Worm (Caenorhabditis elegans) whole organism, young adult: Measurements from ENCODE around the gene zyg-11.

Source experiments
- B0019.2 ChIP-seq: fragments of 200-800 bp; sonication (Bioruptor generic); conservative IDR thresholded peaks from 2 replicates; pipeline ENCODE4 v1.3.6; 2022; ENCODE audit warnings: missing genetic modification reagents, missing genetic modification characterization, missing compliant biosample characterization
- B0035.1 ChIP-seq: sonication (generic microtip); optimal IDR thresholded peaks from 2 replicates; lab custom pipeline; 2016; ENCODE audit warnings: missing genetic modification characterization, mild to moderate bottlenecking, missing compliant biosample characterization, missing genotype, missing genetic modification reagents
- B0261.1 ChIP-seq: sonication (generic microtip); optimal IDR thresholded peaks from 2 replicates; lab custom pipeline; 2016; ENCODE audit warnings: mild to moderate bottlenecking, missing genetic modification characterization, moderate library complexity, missing compliant biosample characterization
- B0336.3 ChIP-seq: fragments of 200-800 bp; sonication (Bioruptor generic); IDR thresholded peaks from 2 replicates; pipeline ENCODE4 v1.3.6; 2022; ENCODE audit warnings: missing genetic modification characterization, missing compliant biosample characterization
- C17E4.6 ChIP-seq: fragments of 200-800 bp; sonication (Bioruptor generic); IDR thresholded peaks from 2 replicates; pipeline ENCODE4 v1.3.6; 2022; ENCODE audit warnings: missing genetic modification reagents, missing genetic modification characterization, missing compliant biosample characterization
- F39B2.1 ChIP-seq: fragments of 200-800 bp; sonication (Bioruptor generic); IDR thresholded peaks from 2 replicates; pipeline ENCODE4 v1.3.6; 2022; ENCODE audit warnings: missing genetic modification reagents, missing genetic modification characterization, missing compliant biosample characterization
- F49E8.2 ChIP-seq: sonication (generic microtip); optimal IDR thresholded peaks from 3 replicates; lab custom pipeline; 2017; ENCODE audit warnings: missing genetic modification characterization, mild to moderate bottlenecking, missing compliant biosample characterization, antibody characterized with exemption, moderate library complexity; ENCODE audit not compliant: insufficient read depth
- K12H6.12 ChIP-seq: fragments of 200-800 bp; sonication (Bioruptor generic); optimal IDR thresholded peaks from 2 replicates; lab custom pipeline; 2018; ENCODE audit warnings: mild to moderate bottlenecking, missing genetic modification characterization, missing compliant biosample characterization
- Y53G8AR.9 ChIP-seq: fragments of 200-800 bp; sonication (Bioruptor generic); conservative IDR thresholded peaks from 2 replicates; pipeline ENCODE4 v1.3.6; 2022; ENCODE audit warnings: missing genetic modification reagents, missing genetic modification characterization, missing compliant biosample characterization
- Y56A3A.18 ChIP-seq: fragments of 200-800 bp; sonication (Bioruptor generic); IDR thresholded peaks from 2 replicates; pipeline ENCODE4 v1.3.6; 2022; ENCODE audit warnings: missing genetic modification reagents, missing genetic modification characterization, missing compliant biosample characterization
- Y79H2A.3 ChIP-seq: fragments of 200-800 bp; sonication (Bioruptor generic); conservative IDR thresholded peaks from 2 replicates; pipeline ENCODE4 v1.3.6; 2022; ENCODE audit warnings: missing genetic modification reagents, missing genetic modification characterization, missing compliant biosample characterization
- ama-1 ChIP-seq, 3 experiments: fragments of 150-350 bp in 1 of 3; sonication (generic microtip) in 2 of 3; optimal IDR thresholded peaks; 2 replicates each; lab custom pipeline; 2014 to 2018; ENCODE audit warnings: missing biosample characterization in 2 of 3, missing genetic modification characterization in 2 of 3, missing genetic modification reagents in 2 of 3
- atf-7 ChIP-seq: sonication (generic microtip); optimal IDR thresholded peaks from 2 replicates; lab custom pipeline; 2017; ENCODE audit warnings: mild to moderate bottlenecking, missing genetic modification characterization, missing compliant biosample characterization
- athp-1 ChIP-seq: sonication (generic microtip); optimal IDR thresholded peaks from 2 replicates; lab custom pipeline; 2017; ENCODE audit warnings: mild to moderate bottlenecking, missing genetic modification characterization, missing compliant biosample characterization
- attf-5 ChIP-seq: fragments of 200-800 bp; sonication (Bioruptor generic); optimal IDR thresholded peaks from 2 replicates; lab custom pipeline; 2018; ENCODE audit warnings: mild to moderate bottlenecking, missing genetic modification characterization, missing compliant biosample characterization
- ceh-27 ChIP-seq: fragments of 200-800 bp; sonication (Bioruptor generic); optimal IDR thresholded peaks from 2 replicates; lab custom pipeline; 2018; ENCODE audit warnings: mild to moderate bottlenecking, missing genetic modification characterization, moderate library complexity, missing compliant biosample characterization
- dox-1 ChIP-seq: fragments of 200-800 bp; sonication (Bioruptor generic); IDR thresholded peaks from 2 replicates; pipeline ENCODE4 v1.3.6; 2022; ENCODE audit warnings: missing genetic modification reagents, missing genetic modification characterization, missing compliant biosample characterization
- efl-1 ChIP-seq: fragments of 150-350 bp; optimal IDR thresholded peaks from 2 replicates; lab custom pipeline; 2014; ENCODE audit warnings: missing biosample characterization, missing genetic modification reagents, missing genetic modification characterization
- egl-18 ChIP-seq: fragments of 200-800 bp; sonication (Bioruptor generic); IDR thresholded peaks from 2 replicates; pipeline ENCODE4 v1.3.6; 2022; ENCODE audit warnings: missing genetic modification reagents, missing genetic modification characterization, missing compliant biosample characterization
- egrh-3 ChIP-seq: fragments of 200-800 bp; sonication (Bioruptor generic); IDR thresholded peaks from 2 replicates; pipeline ENCODE4 v1.3.6; 2022; ENCODE audit warnings: missing genetic modification reagents, missing genetic modification characterization, missing compliant biosample characterization
- fkh-3 ChIP-seq: sonication (generic microtip); optimal IDR thresholded peaks from 2 replicates; lab custom pipeline; 2016; ENCODE audit warnings: mild to moderate bottlenecking, missing genetic modification characterization, missing compliant biosample characterization
- him-1 ChIP-seq: sonication (generic microtip); optimal IDR thresholded peaks from 2 replicates; lab custom pipeline; 2016; ENCODE audit warnings: missing genotype, missing genetic modification reagents, missing genetic modification characterization, missing compliant biosample characterization
- hmg-20 ChIP-seq: fragments of 200-800 bp; sonication (Bioruptor generic); IDR thresholded peaks from 2 replicates; pipeline ENCODE4 v1.3.6; 2022; ENCODE audit warnings: missing genetic modification reagents, missing genetic modification characterization, missing compliant biosample characterization
- lin-40 ChIP-seq: sonication (generic microtip); optimal IDR thresholded peaks from 2 replicates; lab custom pipeline; 2016; ENCODE audit warnings: missing genetic modification characterization, mild to moderate bottlenecking, missing compliant biosample characterization, missing genotype, missing genetic modification reagents
- lir-1 ChIP-seq: fragments of 200-800 bp; sonication (Bioruptor generic); conservative IDR thresholded peaks from 2 replicates; pipeline ENCODE4 v1.3.6; 2022; ENCODE audit warnings: missing genetic modification reagents, missing genetic modification characterization, missing compliant biosample characterization
- lsl-1 ChIP-seq: fragments of 200-800 bp; sonication (Bioruptor generic); optimal IDR thresholded peaks from 2 replicates; lab custom pipeline; 2018; ENCODE audit warnings: mild to moderate bottlenecking, missing genetic modification characterization, moderate library complexity, missing compliant biosample characterization
- lsy-27 ChIP-seq: sonication (generic microtip); optimal IDR thresholded peaks from 2 replicates; lab custom pipeline; 2017; ENCODE audit warnings: missing genetic modification characterization, mild to moderate bottlenecking, missing compliant biosample characterization, antibody characterized with exemption, missing genotype, borderline replicate concordance; ENCODE audit not compliant: insufficient read depth
- madf-10 ChIP-seq: sonication (generic microtip); optimal IDR thresholded peaks from 2 replicates; lab custom pipeline; 2016; ENCODE audit warnings: mild to moderate bottlenecking, missing genetic modification characterization, missing compliant biosample characterization
- mcd-1 ChIP-seq: fragments of 200-800 bp; sonication (Bioruptor generic); IDR thresholded peaks from 2 replicates; pipeline ENCODE4 v1.3.6; 2022; ENCODE audit warnings: missing genetic modification reagents, missing genetic modification characterization, missing compliant biosample characterization
- mxl-1 ChIP-seq: sonication (generic microtip); optimal IDR thresholded peaks from 2 replicates; lab custom pipeline; 2016; ENCODE audit warnings: missing genetic modification characterization, missing compliant biosample characterization
- nfya-1 ChIP-seq: sonication (generic microtip); optimal IDR thresholded peaks from 2 replicates; lab custom pipeline; 2017; ENCODE audit warnings: antibody characterized with exemption, missing compliant biosample characterization, missing genetic modification characterization, borderline replicate concordance; ENCODE audit not compliant: insufficient read depth
- nfya-2 ChIP-seq: fragments of 200-800 bp; sonication (Bioruptor generic); IDR thresholded peaks from 2 replicates; pipeline ENCODE4 v1.3.6; 2022; ENCODE audit warnings: missing genetic modification reagents, missing genetic modification characterization, missing compliant biosample characterization
- nfyb-1 ChIP-seq: fragments of 200-800 bp; sonication (Bioruptor generic); IDR thresholded peaks from 2 replicates; pipeline ENCODE4 v1.3.6; 2022; ENCODE audit warnings: missing genetic modification reagents, missing genetic modification characterization, missing compliant biosample characterization
- pbrm-1 ChIP-seq: fragments of 200-800 bp; sonication (Bioruptor generic); IDR thresholded peaks from 2 replicates; pipeline ENCODE4 v1.3.6; 2022; ENCODE audit warnings: missing genetic modification reagents, missing genetic modification characterization, missing compliant biosample characterization
- pha-4 ChIP-seq: fragments of 150-350 bp; sonication (generic microtip); optimal IDR thresholded peaks from 2 replicates; lab custom pipeline; 2014; ENCODE audit warnings: missing biosample characterization, missing genetic modification reagents, missing genetic modification characterization
- rec-8 ChIP-seq, 2 experiments: sonication (generic microtip); optimal IDR thresholded peaks; 2 replicates each; lab custom pipeline; 2016; ENCODE audit warnings: mild to moderate bottlenecking in 2 of 2, missing genetic modification characterization in 2 of 2, missing genetic modification reagents in 2 of 2, missing genotype in 2 of 2, missing biosample characterization in 1 of 2, missing compliant biosample characterization in 1 of 2, moderate library complexity in 1 of 2
- repo-1 ChIP-seq: sonication (generic microtip); optimal IDR thresholded peaks from 2 replicates; lab custom pipeline; 2017; ENCODE audit warnings: mild to moderate bottlenecking, missing genetic modification characterization, missing compliant biosample characterization
- snpc-1.1 ChIP-seq: sonication (generic microtip); optimal IDR thresholded peaks from 2 replicates; lab custom pipeline; 2017; ENCODE audit warnings: missing genetic modification characterization, mild to moderate bottlenecking, missing compliant biosample characterization, antibody characterized with exemption, moderate library complexity, missing genotype, missing genetic modification reagents; ENCODE audit not compliant: insufficient read depth
- somi-1 ChIP-seq: fragments of 200-800 bp; sonication (Bioruptor generic); optimal IDR thresholded peaks from 2 replicates; lab custom pipeline; 2018; ENCODE audit warnings: mild to moderate bottlenecking, missing genetic modification characterization, missing compliant biosample characterization
- unc-62 ChIP-seq: fragments of 150-350 bp; optimal IDR thresholded peaks from 2 replicates; lab custom pipeline; 2014; ENCODE audit warnings: missing biosample characterization, missing genetic modification reagents, missing genetic modification characterization
- xnd-1 ChIP-seq: sonication (generic microtip); optimal IDR thresholded peaks from 2 replicates; lab custom pipeline; 2016; ENCODE audit warnings: missing genotype, missing genetic modification reagents, missing genetic modification characterization, missing compliant biosample characterization
- zfh-2 ChIP-seq: fragments of 200-800 bp; sonication (Bioruptor generic); conservative IDR thresholded peaks from 2 replicates; pipeline ENCODE4 v1.3.6; 2022; ENCODE audit warnings: missing genetic modification reagents, missing genetic modification characterization, missing compliant biosample characterization
- zim-3 ChIP-seq: sonication (generic microtip); optimal IDR thresholded peaks from 2 replicates; lab custom pipeline; 2017; ENCODE audit warnings: mild to moderate bottlenecking, missing genetic modification characterization, moderate library complexity, missing compliant biosample characterization
- ztf-18 ChIP-seq: sonication (generic microtip); optimal IDR thresholded peaks from 2 replicates; lab custom pipeline; 2016; ENCODE audit warnings: missing genotype, mild to moderate bottlenecking, missing genetic modification characterization, missing compliant biosample characterization
- ztf-25 ChIP-seq: fragments of 200-800 bp; sonication (Bioruptor generic); IDR thresholded peaks from 2 replicates; pipeline ENCODE4 v1.3.6; 2022; ENCODE audit warnings: missing genetic modification reagents, missing genetic modification characterization, missing compliant biosample characterization

The zyg-11 gene

DNA sequence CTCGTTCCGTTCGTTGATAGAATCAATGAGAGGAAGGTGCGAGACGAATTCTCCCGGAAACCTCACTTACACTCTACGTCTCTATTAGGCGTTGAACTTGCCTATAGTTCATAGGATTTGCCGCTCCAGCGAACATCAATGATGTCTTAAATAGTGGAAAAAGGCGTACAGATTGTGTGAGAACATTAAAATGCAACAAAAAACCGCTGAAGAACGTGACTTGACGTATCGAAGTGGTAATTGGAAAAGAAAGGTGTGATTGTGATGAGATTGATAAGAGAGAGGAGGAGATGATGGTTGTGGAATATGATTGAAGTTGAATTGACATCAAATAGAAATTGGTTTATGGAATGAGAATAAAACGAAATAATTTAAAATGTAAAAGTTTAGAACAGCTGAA, 16.5 kb downstream of the zyg-11 start (continued):
- no peak for TF ChIP-seq K12H6.12
- no peak for TF ChIP-seq egl-18 (GFP tag; lab: Robert Waterston, UW)
- TF ChIP-seq fkh-3 (tag; lab: Kevin White, UChicago), result no peak
- no peak for TF ChIP-seq somi-1 (GFP tag; lab: Kevin White, UChicago)
- no peak for TF ChIP-seq lsl-1 (GFP tag; lab: Kevin White, UChicago)
- TF ChIP-seq Y53G8AR.9 (GFP tag; lab: Robert Waterston, UW), result no peak
- no peak for TF ChIP-seq unc-62 (GFP tag; lab: Kevin White, UChicago)
- TF ChIP-seq snpc-1.1 (tag; lab: Kevin White, UChicago), result no peak
- TF ChIP-seq C17E4.6 (GFP tag; lab: Robert Waterston, UW), result no peak
- TF ChIP-seq him-1, result no peak
- TF ChIP-seq lin-40 (tag; lab: Kevin White, UChicago), result peak; percentile 12
- no peak for TF ChIP-seq B0261.1 (tag; lab: Kevin White, UChicago)
- TF ChIP-seq xnd-1 (tag; lab: Kevin White, UChicago), result no peak
- TF ChIP-seq attf-5 (GFP tag; lab: Kevin White, UChicago), result peak; percentile 49
- no peak for TF ChIP-seq ama-1 (optimal IDR thresholded peaks at IDR 0.05; lab: Kevin White, UChicago)
- TF ChIP-seq ama-1 (GFP tag; optimal IDR thresholded peaks at IDR 0.05; lab: Kevin White, UChicago), result no peak
- TF ChIP-seq nfya-1 (tag; lab: Kevin White, UChicago), result no peak
- TF ChIP-seq ceh-27 (GFP tag; lab: Kevin White, UChicago), result no peak
- no peak for TF ChIP-seq efl-1 (GFP tag; lab: Kevin White, UChicago)
- TF ChIP-seq F39B2.1 (GFP tag; lab: Robert Waterston, UW), result no peak
- TF ChIP-seq madf-10, result no peak
- TF ChIP-seq B0035.1 (tag; lab: Kevin White, UChicago), result no peak
- TF ChIP-seq Y56A3A.18 (GFP tag; lab: Robert Waterston, UW), result no peak
- no peak for TF ChIP-seq pbrm-1 (GFP tag; lab: Robert Waterston, UW)
- TF ChIP-seq rec-8 (tag; optimal IDR thresholded peaks at IDR 0.05; lab: Kevin White, UChicago), result no peak
- no peak for TF ChIP-seq egrh-3
- TF ChIP-seq B0019.2 (GFP tag; lab: Robert Waterston, UW), result no peak
- no peak for TF ChIP-seq ztf-25 (GFP tag; lab: Robert Waterston, UW)
- TF ChIP-seq zfh-2 (GFP tag; lab: Robert Waterston, UW), result no peak
- TF ChIP-seq nfya-2 (GFP tag; lab: Robert Waterston, UW), result no peak
- no peak for TF ChIP-seq pha-4 (tag; lab: Kevin White, UChicago)
- no peak for TF ChIP-seq athp-1 (tag; lab: Kevin White, UChicago)
- no peak for TF ChIP-seq dox-1 (GFP tag; lab: Robert Waterston, UW)
- TF ChIP-seq ztf-18 (tag; lab: Kevin White, UChicago), result no peak
- TF ChIP-seq atf-7 (tag; lab: Kevin White, UChicago), result peak; percentile 30
- no peak for TF ChIP-seq mxl-1
- no peak for TF ChIP-seq lir-1

ce11 chrII:8034617-8035016, 17.1 kb downstream of the zyg-11 start:
- TF ChIP-seq F49E8.2 (tag; lab: Kevin White, UChicago) (no peak), hmg-20 (GFP tag; lab: Robert Waterston, UW) (no peak), nfya-2 (GFP tag; lab: Robert Waterston, UW) (no peak), B0336.3 (GFP tag; lab: Robert Waterston, UW) (no peak), him-1 (no peak), zfh-2 (GFP tag; lab: Robert Waterston, UW) (peak; percentile 74), zim-3 (tag; lab: Kevin White, UChicago) (peak; percentile 7), repo-1 (tag; lab: Kevin White, UChicago) (no peak), nfyb-1 (no peak), lsy-27 (tag; lab: Kevin White, UChicago) (no peak), unc-62 (GFP tag; lab: Kevin White, UChicago) (no peak), mcd-1 (no peak), Y79H2A.3 (GFP tag; lab: Robert Waterston, UW) (no peak), egrh-3 (peak; percentile 7; the same call in 1 of the 2 replicates)
